Worm (Caenorhabditis elegans) whole organism, L4 larva: ENCODE data around the gene K03A11.1.

ENCODE experiments used
- T26A8.4 ChIP-seq: fragments of 200-800 bp; sonication (Bioruptor generic); IDR thresholded peaks from 2 replicates; pipeline ENCODE4 v1.3.6; 2022; ENCODE audit warnings: missing genetic modification characterization, missing compliant biosample characterization
- aha-1 ChIP-seq: fragments of 150-350 bp; peaks from one replicate; lab custom pipeline; 2014; ENCODE audit warnings: missing biosample characterization, missing genetic modification characterization
- ceh-82 ChIP-seq: sonication (generic microtip); optimal IDR thresholded peaks from 2 replicates; lab custom pipeline; 2017; ENCODE audit warnings: missing biosample characterization, missing genetic modification characterization
- daf-12 ChIP-seq: fragments of 150-350 bp; optimal IDR thresholded peaks from 2 replicates; lab custom pipeline; 2014; ENCODE audit warnings: missing biosample characterization, missing genetic modification reagents, missing genetic modification characterization
- dmd-9 ChIP-seq: fragments of 200-800 bp; sonication (Bioruptor generic); IDR thresholded peaks from 2 replicates; pipeline ENCODE4 v1.3.6; 2022; ENCODE audit warnings: missing genetic modification reagents, missing genetic modification characterization, missing compliant biosample characterization
- dpl-1 ChIP-seq: fragments of 150-350 bp; optimal IDR thresholded peaks from 2 replicates; lab custom pipeline; 2014; ENCODE audit warnings: missing biosample characterization, missing genetic modification reagents, missing genetic modification characterization
- egl-27 ChIP-seq: sonication (generic microtip); optimal IDR thresholded peaks from 3 replicates; lab custom pipeline; 2017; ENCODE audit warnings: missing biosample characterization, missing genetic modification reagents, missing genetic modification characterization
- fos-1 ChIP-seq: fragments of 150-350 bp; optimal IDR thresholded peaks from 2 replicates; lab custom pipeline; 2014; ENCODE audit warnings: missing biosample characterization, missing genetic modification characterization
- gei-8 ChIP-seq: fragments of 200-800 bp; sonication (Bioruptor generic); optimal IDR thresholded peaks from 2 replicates; lab custom pipeline; 2018; ENCODE audit warnings: mild to moderate bottlenecking, missing genetic modification characterization, missing compliant biosample characterization
- hlh-11 ChIP-seq: fragments of 200-800 bp; sonication (Bioruptor generic); optimal IDR thresholded peaks from 2 replicates; lab custom pipeline; 2018; ENCODE audit warnings: mild to moderate bottlenecking, missing genetic modification characterization, missing compliant biosample characterization
- hlh-30 ChIP-seq: sonication (generic microtip); optimal IDR thresholded peaks from 2 replicates; lab custom pipeline; 2017; ENCODE audit warnings: antibody characterized with exemption, mild to moderate bottlenecking, missing genetic modification characterization, missing compliant biosample characterization; ENCODE audit not compliant: insufficient read depth
- mxl-3 ChIP-seq: fragments of 200-800 bp; sonication (Bioruptor generic); optimal IDR thresholded peaks from 2 replicates; lab custom pipeline; 2018; ENCODE audit warnings: mild to moderate bottlenecking, missing genetic modification characterization, missing compliant biosample characterization
- nhr-25 ChIP-seq: sonication (generic microtip); optimal IDR thresholded peaks from 2 replicates; lab custom pipeline; 2017; ENCODE audit warnings: missing genetic modification characterization, mild to moderate bottlenecking, missing compliant biosample characterization, antibody characterized with exemption, moderate library complexity, borderline replicate concordance; ENCODE audit not compliant: insufficient read depth
- nhr-48 ChIP-seq: sonication (generic microtip); optimal IDR thresholded peaks from 2 replicates; lab custom pipeline; 2016; ENCODE audit warnings: mild to moderate bottlenecking, missing genetic modification characterization, missing compliant biosample characterization
- nhr-6 ChIP-seq: fragments of 150-350 bp; optimal IDR thresholded peaks from 2 replicates; lab custom pipeline; 2014; ENCODE audit warnings: missing biosample characterization, missing genetic modification characterization
- pha-4 ChIP-seq, 2 experiments: fragments of 150-350 bp in 1 of 2; fragments of 200-800 bp in 1 of 2; sonication (Bioruptor generic) in 1 of 2; IDR thresholded peaks in 1 of 2; optimal IDR thresholded peaks in 1 of 2; 2 replicates each; pipeline versions ENCODE4 v1.3.6 to Lab custom; 2014 to 2022; ENCODE audit warnings: missing genetic modification characterization in 2 of 2, missing genetic modification reagents in 2 of 2, missing biosample characterization in 1 of 2, missing compliant biosample characterization in 1 of 2
- saeg-2 ChIP-seq: fragments of 200-800 bp; sonication (Bioruptor generic); IDR thresholded peaks from 2 replicates; pipeline ENCODE4 v1.3.6; 2022; ENCODE audit warnings: missing genetic modification reagents, missing genetic modification characterization, missing compliant biosample characterization
- tag-97 ChIP-seq: fragments of 200-800 bp; sonication (Bioruptor generic); IDR thresholded peaks from 2 replicates; pipeline ENCODE4 v1.3.6; 2022; ENCODE audit warnings: missing genetic modification characterization, missing compliant biosample characterization
- unc-62 ChIP-seq, 3 experiments: fragments of 150-350 bp in 1 of 3; sonication (generic microtip); optimal IDR thresholded peaks in 2 of 3; peaks in 1 of 3; 1 replicate in 1 of 3; 2 replicates in 2 of 3; lab custom pipeline; 2014 to 2017; ENCODE audit warnings: missing biosample characterization in 3 of 3, missing genetic modification characterization in 3 of 3, missing genetic modification reagents in 3 of 3, missing genotype in 1 of 3
- zag-1 ChIP-seq: fragments of 150-350 bp; optimal IDR thresholded peaks from 2 replicates; lab custom pipeline; 2014; ENCODE audit warnings: missing biosample characterization, missing genetic modification characterization
- zip-11 ChIP-seq: fragments of 200-800 bp; sonication (Bioruptor generic); IDR thresholded peaks from 2 replicates; pipeline ENCODE4 v1.3.6; 2022; ENCODE audit warnings: missing genetic modification characterization, missing compliant biosample characterization

K03A11.1 gene

DNA sequence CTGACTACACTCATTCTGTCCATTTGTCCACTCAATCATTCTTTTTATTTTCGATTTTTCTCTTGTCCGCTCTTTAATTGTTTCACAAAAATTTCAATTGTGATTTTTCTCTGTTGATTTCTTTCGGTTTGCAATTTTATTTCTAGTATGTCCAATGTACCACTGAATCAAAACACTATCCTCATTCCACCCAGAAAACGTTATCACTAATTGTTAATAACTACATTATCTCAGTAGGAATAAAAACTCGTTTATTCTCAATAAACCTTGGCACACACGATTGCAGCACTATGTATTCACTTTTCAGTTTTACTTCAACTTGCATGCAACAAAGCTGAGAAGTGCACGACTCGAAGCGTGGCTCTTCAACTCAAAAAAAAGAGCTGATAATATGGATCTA is at the start of gene K03A11.1:
Gene K03A11.1, plus strand, starts transcription at position 301 of the 400 bp plus-strand sequence.
- TF ChIP-seq gei-8 (GFP tag; lab: Kevin White, UChicago), result no peak

DNA sequence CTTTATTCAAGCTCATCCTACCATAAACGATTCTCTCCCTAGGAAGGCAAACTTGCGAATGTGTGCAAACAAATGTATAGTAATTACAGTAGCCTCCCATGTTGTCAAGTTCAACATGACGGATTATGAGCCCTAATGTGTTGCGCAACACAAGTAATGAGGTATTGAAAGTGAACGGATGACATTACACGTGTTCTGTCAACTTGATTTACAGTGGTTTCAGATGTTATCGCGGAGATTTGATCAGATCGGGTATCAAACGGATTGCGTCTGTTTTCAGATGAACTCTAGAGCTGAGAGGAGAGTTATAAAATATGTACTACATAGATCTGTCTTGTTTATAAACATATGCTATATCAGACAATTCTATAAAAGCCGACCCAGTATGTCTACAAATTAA is 49.2 kb upstream of the K03A11.1 start:
- TF ChIP-seq aha-1 (tag; lab: Kevin White, UChicago) (peak; percentile 89), daf-12 (tag; lab: Kevin White, UChicago) (no peak)
- TF ChIP-seq, all 104 proteins: peak for 1

DNA sequence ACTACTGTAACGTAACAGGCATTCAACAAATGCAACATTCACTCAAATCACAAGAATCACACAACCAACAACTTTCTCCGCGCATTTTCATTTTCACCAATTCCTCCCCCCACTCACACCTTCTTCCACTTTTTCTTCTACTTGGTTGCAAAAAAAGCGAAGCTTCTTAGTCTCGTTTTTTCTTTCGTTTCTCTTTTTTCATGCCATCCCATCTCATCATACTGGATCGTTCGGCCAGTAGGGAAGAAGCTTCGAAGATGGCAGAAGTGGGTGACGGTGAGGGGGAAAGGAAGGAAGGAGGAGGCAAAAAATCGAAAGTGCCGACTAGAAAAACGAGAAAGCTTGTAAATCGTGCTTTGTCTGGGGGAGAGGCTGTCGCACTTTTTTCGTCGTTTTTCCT is 48.4 kb upstream of the K03A11.1 start:
- no peak for TF ChIP-seq ceh-82 (tag; lab: Kevin White, UChicago)
- TF ChIP-seq nhr-25 (tag; lab: Kevin White, UChicago), result peak; percentile 66

DNA sequence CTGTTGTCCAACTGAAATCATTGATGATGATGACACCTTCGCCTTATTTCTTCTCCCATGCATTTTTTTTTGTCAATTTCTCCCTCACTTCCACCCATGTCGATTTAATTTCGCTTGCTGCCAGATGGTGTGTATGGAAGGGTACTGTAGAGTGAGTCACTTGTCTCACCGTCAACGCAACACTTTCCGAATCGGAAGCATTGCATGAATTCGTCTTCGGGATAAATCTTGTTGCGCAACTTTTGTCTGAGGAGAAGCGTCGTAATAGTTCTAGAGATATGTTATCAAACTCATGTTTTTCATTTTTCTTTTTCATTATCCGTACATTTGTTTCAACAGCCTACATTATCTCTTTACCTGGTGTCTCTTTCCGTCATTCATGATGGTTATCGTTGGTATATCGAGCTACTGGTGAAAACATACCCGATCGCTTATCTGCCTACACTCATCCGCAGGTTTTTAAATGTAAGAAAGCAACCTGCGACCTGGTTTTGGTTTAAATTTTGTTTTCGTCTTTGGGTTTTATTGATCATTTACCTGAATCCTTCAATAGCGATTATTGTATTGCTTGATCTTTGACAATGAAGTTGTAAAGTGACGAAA is 46.9 kb upstream of the K03A11.1 start:
- TF ChIP-seq saeg-2, result no peak
- peak; percentile 74 for TF ChIP-seq nhr-25 (tag; lab: Kevin White, UChicago)

DNA sequence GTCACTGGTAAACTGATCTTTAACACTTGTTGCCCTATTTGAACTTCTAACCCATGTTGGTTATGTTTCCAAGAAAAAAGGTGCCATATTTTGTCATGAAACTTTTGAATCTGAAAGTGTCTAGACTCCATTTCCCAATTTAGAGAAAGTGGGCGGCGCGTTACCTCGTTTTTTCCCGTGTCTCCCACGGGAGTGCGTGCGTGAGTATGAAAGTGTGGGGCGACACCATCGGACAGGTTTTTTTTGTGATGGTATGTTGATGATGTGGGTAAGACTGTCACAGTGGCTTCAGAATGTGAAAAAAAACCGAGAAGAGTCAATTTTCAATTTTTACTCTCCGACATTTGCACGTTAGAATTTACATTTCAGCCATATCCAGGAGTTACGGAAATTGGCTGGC is 45.8 kb upstream of the K03A11.1 start:
- peak; percentile 14 for TF ChIP-seq aha-1 (tag; lab: Kevin White, UChicago)
- TF ChIP-seq nhr-25 (tag; lab: Kevin White, UChicago), result peak; percentile 64
- TF ChIP-seq tag-97 (GFP tag; lab: Robert Waterston, UW), result no peak

DNA sequence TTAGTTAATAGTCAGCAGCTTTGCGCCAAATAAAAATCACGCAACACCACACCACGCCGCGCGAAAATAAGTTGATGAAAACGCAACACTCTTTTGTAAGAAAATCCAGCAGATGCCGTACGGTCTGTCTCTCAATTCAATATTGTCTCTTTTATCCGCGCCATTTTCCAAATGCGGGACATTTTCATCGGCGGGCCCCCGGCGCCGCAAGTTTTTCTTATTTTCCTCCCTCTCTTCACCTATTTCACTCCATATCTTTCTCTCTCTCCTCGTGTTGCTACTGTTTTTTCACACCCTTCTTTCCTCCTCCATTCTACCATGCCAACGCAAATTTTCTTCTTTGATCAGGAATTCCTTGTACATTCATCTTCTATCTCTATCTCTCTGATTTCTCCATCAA is 45.2 kb upstream of the K03A11.1 start:
- TF ChIP-seq fos-1 (tag; lab: Kevin White, UChicago) (no peak), aha-1 (tag; lab: Kevin White, UChicago) (no peak), hlh-30 (tag; lab: Kevin White, UChicago) (peak; percentile 25), egl-27 (tag; lab: Kevin White, UChicago) (no peak), zip-11 (GFP tag; lab: Robert Waterston, UW) (no peak), hlh-11 (tag; lab: Kevin White, UChicago) (peak; percentile 6), unc-62 (GFP tag; optimal IDR thresholded peaks at IDR 0.05 in 1 of 2; lab: Kevin White, UChicago) (peak in 1 of 2 experiments; percentile 1), unc-62 (tag; optimal IDR thresholded peaks at IDR 0.05; lab: Kevin White, UChicago) (no peak), pha-4 (GFP tag; IDR thresholded peaks at IDR 0.05; lab: Robert Waterston, UW) (no peak), pha-4 (tag; optimal IDR thresholded peaks at IDR 0.05; lab: Kevin White, UChicago) (no peak), dpl-1 (GFP tag; lab: Kevin White, UChicago) (no peak), ceh-82 (tag; lab: Kevin White, UChicago) (no peak), mxl-3 (peak; percentile 16), nhr-6 (tag; lab: Kevin White, UChicago) (no peak), zag-1 (tag; lab: Kevin White, UChicago) (no peak), T26A8.4 (no peak), nhr-48 (tag; lab: Kevin White, UChicago) (peak; percentile 5)

DNA sequence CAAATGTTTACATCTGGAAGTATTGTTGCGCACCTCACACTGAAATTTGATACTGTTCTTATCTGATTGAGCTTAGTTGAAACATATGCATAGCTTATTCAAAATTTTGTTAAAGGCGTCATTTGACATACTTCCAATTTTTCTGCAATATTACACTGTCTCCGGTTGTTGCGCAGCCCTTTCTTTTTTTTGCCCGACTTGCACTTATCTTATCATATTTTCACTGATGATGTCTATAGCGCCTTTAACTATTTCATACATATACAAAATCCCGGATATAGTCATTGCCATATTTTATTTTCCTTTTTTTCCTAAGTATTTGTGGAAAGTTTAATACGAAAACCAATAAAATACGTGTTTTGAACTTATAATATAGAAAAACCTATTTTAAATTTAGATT is 44.8 kb upstream of the K03A11.1 start:
- TF ChIP-seq dmd-9 (GFP tag; lab: Robert Waterston, UW), result no peak
- peak; percentile 54 for TF ChIP-seq nhr-25 (tag; lab: Kevin White, UChicago)
- TF ChIP-seq ceh-82 (tag; lab: Kevin White, UChicago), result no peak
- TF ChIP-seq, all 104 proteins: peak for 1
